Fruit fly (Drosophila melanogaster): ENCODE measurements around the gene Alp11.

Gene Alp11

DNA sequence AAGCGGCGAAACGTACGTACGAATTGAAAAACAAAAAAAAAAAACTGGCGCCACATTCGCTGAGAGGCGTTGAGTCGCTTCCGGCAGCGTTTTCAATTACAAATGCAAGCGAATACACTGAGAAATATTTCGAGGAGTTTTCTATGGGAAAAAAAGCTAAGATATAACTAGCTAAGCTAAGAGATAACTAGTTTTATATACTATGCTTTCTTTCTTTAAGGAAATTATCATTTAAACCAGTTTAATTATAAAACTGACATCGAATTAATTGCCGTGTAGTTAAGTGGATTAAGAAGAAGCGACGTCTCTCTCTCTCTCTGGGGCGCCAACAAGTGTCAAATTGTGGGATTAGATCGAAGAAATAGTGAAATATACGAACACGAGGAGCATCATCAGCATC lies 27.9 kb downstream of the Alp11 start (continued):
- TF ChIP-seq fd96Cb (tag; optimal IDR thresholded peaks at IDR 0.05) (peak; percentile 71), Lim3 (GFP tag; IDR thresholded peaks at IDR 0.05) (no peak), unpg (GFP tag; optimal IDR thresholded peaks at IDR 0.05) (peak; percentile 77), ham (GFP tag; IDR thresholded peaks at IDR 0.05) (no peak), chif (GFP tag; optimal IDR thresholded peaks at IDR 0.05) (peak; percentile 48 to 51), CG1647 (GFP tag; optimal IDR thresholded peaks at IDR 0.05) (no peak), CG16815 (GFP tag; optimal IDR thresholded peaks at IDR 0.05) (peak; percentile 39), ro (GFP tag; IDR thresholded peaks at IDR 0.05) (no peak), CG7839 (tag; optimal IDR thresholded peaks at IDR 0.05) (peak; percentile 76), CG7745 (tag; optimal IDR thresholded peaks at IDR 0.05) (no peak), nau (GFP tag; optimal IDR thresholded peaks at IDR 0.05) (no peak), Atf6 (GFP tag; IDR thresholded peaks at IDR 0.05) (no peak), HHEX (GFP tag; optimal IDR thresholded peaks at IDR 0.05) (peak; percentile 2), Dad (GFP tag; optimal IDR thresholded peaks at IDR 0.05) (no peak), kay (GFP tag; optimal IDR thresholded peaks at IDR 0.05) (peak; percentile 18), Chrac-16 (GFP tag; optimal IDR thresholded peaks at IDR 0.05) (peak; percentile 30), Nf-YB (GFP tag; optimal IDR thresholded peaks at IDR 0.05) (peak; percentile 26), sens (GFP tag) (peak; percentile 92), sug (tag; optimal IDR thresholded peaks at IDR 0.05) (no peak), BEAF-32 (GFP tag; optimal IDR thresholded peaks at IDR 0.05) (no peak), pita (GFP tag; optimal IDR thresholded peaks at IDR 0.05) (no peak), Oaz (GFP tag; IDR thresholded peaks at IDR 0.05) (no peak), tx (GFP tag; optimal IDR thresholded peaks at IDR 0.05) (no peak), CG30431 (GFP tag; optimal IDR thresholded peaks at IDR 0.05) (no peak), bbx (GFP tag; IDR thresholded peaks at IDR 0.05; ENCODE audit: partially characterized antibody) (no peak), slp2 (GFP tag; optimal IDR thresholded peaks at IDR 0.05) (no peak), Hr39 (optimal IDR thresholded peaks at IDR 0.05) (no peak), CG14860 (GFP tag; IDR thresholded peaks at IDR 0.05; ENCODE audit: partially characterized antibody) (no peak), so (GFP tag; IDR thresholded peaks at IDR 0.05) (peak; percentile 70; the same call in 2 of the 3 replicates), CG5180 (GFP tag; optimal IDR thresholded peaks at IDR 0.05) (no peak), bigmax (GFP tag; optimal IDR thresholded peaks at IDR 0.05) (no peak), CG2120 (GFP tag; optimal IDR thresholded peaks at IDR 0.05) (peak; percentile 27), gsb-n (tag; optimal IDR thresholded peaks at IDR 0.05) (peak; percentile 39), CG4404 (GFP tag; IDR thresholded peaks at IDR 0.05) (no peak), CG31224 (GFP tag; IDR thresholded peaks at IDR 0.05) (no peak), CG10209 (GFP tag; optimal IDR thresholded peaks at IDR 0.05) (peak; percentile 39), CG33213 (GFP tag; optimal IDR thresholded peaks at IDR 0.05) (peak; percentile 13), ash1 (GFP tag; optimal IDR thresholded peaks at IDR 0.05) (no peak), Meics (GFP tag; optimal IDR thresholded peaks at IDR 0.05) (peak; percentile 46), CG2889 (GFP tag; IDR thresholded peaks at IDR 0.05) (no peak), D19B (GFP tag; optimal IDR thresholded peaks at IDR 0.05) (no peak), wor (GFP tag; IDR thresholded peaks at IDR 0.05) (peak; percentile 36; the same call in 1 of the 2 replicates), Antp (GFP tag; optimal IDR thresholded peaks at IDR 0.05) (no peak), fd3F (GFP tag; optimal IDR thresholded peaks at IDR 0.05) (peak; percentile 35), fru (optimal IDR thresholded peaks at IDR 0.05) (no peak), CG7357 (GFP tag; IDR thresholded peaks at IDR 0.05) (no peak), Deaf1 (tag; optimal IDR thresholded peaks at IDR 0.05) (peak; percentile 16), CG2199 (GFP tag; IDR thresholded peaks at IDR 0.05) (no peak), CrebB (tag; optimal IDR thresholded peaks at IDR 0.05) (no peak), rib (GFP tag; IDR thresholded peaks at IDR 0.05) (no peak), disco-r (GFP tag; optimal IDR thresholded peaks at IDR 0.05) (no peak), trem (tag; optimal IDR thresholded peaks at IDR 0.05) (peak; percentile 31), pnt (GFP tag; optimal IDR thresholded peaks at IDR 0.05) (no peak)

All from whole organism, embryonic.